Worm (Caenorhabditis elegans) whole organism, mixed stage, embryonic: ENCODE measurements around the gene smf-2.

Source experiments
- M03D4.4 ChIP-seq: sonication (generic microtip); optimal IDR thresholded peaks from 2 replicates; lab custom pipeline; 2017; ENCODE audit warnings: mild to moderate bottlenecking, missing genetic modification characterization, missing compliant biosample characterization
- ces-1 ChIP-seq: fragments of 150-350 bp; optimal IDR thresholded peaks from 2 replicates; lab custom pipeline; 2014; ENCODE audit warnings: missing biosample characterization, missing genetic modification reagents, missing genetic modification characterization
- elt-3 ChIP-seq: fragments of 150-350 bp; optimal IDR thresholded peaks from 2 replicates; lab custom pipeline; 2014; ENCODE audit warnings: missing biosample characterization, missing genetic modification characterization
- mep-1 ChIP-seq: fragments of 150-350 bp; optimal IDR thresholded peaks from 2 replicates; lab custom pipeline; 2017; ENCODE audit warnings: missing biosample characterization, missing genetic modification reagents, missing genetic modification characterization, inconsistent platforms
- mls-2 ChIP-seq: sonication (generic microtip); optimal IDR thresholded peaks from 2 replicates; lab custom pipeline; 2016; ENCODE audit warnings: mild to moderate bottlenecking, missing genetic modification characterization, moderate library complexity, missing compliant biosample characterization
- unc-62 ChIP-seq: fragments of 150-350 bp; optimal IDR thresholded peaks from 2 replicates; lab custom pipeline; 2014; ENCODE audit warnings: missing biosample characterization, missing genetic modification reagents, missing genetic modification characterization

DNA sequence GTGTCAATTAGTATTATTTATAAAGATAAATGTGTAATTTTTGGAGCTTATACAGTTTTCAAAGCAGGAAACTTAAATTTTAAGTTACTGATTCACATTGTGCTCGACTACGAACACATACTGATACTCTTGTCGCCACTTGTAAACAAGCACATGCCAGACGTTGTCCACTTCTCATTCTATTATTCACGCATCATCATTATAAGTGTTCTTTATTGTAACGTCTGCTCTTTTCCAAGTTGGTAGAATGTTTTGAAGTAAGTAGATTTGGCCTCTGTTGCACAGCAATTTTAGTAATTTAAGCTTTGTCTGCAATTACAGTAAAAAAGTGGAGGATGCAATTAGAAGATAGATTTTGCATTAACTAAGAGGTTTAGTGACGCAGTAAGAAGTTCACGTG is 25.6 kb downstream of the smf-2 start:
- no peak for TF ChIP-seq mls-2 (tag; lab: Kevin White, UChicago)
- no peak for TF ChIP-seq M03D4.4 (tag; lab: Kevin White, UChicago)
- no peak for TF ChIP-seq unc-62
- no peak for TF ChIP-seq elt-3 (tag; lab: Kevin White, UChicago)
- peak; percentile 58 for TF ChIP-seq ces-1
- no peak for TF ChIP-seq mep-1 (tag; lab: Kevin White, UChicago)
